Worm (Caenorhabditis elegans) whole organism, L4 larva: ENCODE results near the gene mrpl-37.

ENCODE experiments used
- nhr-28 ChIP-seq: fragments of 150-350 bp; optimal IDR thresholded peaks from 2 replicates; lab custom pipeline; 2014; ENCODE audit warnings: missing biosample characterization, missing genetic modification characterization
- ztf-11 ChIP-seq: fragments of 150-350 bp; optimal IDR thresholded peaks from 2 replicates; lab custom pipeline; 2014; ENCODE audit warnings: missing biosample characterization, missing genetic modification characterization

DNA sequence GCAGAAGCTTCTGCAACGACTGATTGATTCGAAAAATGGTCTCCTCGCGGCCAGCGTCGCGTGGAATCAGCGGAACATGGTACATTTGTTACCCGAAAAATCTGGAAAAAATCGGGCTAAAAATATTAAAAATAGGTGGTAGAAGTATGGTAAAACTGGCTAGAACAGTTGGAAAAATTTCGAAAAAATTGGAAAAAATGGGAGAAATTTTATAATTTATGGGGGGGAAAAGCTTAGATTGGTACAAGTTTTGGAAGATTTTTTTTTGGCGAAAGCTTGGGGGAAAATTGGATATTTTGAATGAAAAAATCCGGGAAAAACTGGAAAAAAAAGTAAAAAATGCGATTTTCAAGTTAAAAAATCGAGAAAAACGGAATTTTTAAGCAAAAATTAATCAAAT lies 27.3 kb downstream of the mrpl-37 start, which contains the start of gene ddl-2:
- TF ChIP-seq nhr-28 (tag; lab: Kevin White, UChicago) (no peak), ztf-11 (tag; lab: Kevin White, UChicago) (no peak)
